Worm (Caenorhabditis elegans) whole organism, L3 larva: Measurements from ENCODE around the gene tmem-135.

Source experiments
- R02D3.7 ChIP-seq: fragments of 150-350 bp; optimal IDR thresholded peaks from 2 replicates; lab custom pipeline; 2014; ENCODE audit warnings: missing biosample characterization, missing genetic modification characterization
- ZK546.5 ChIP-seq: sonication (generic microtip); optimal IDR thresholded peaks from 2 replicates; lab custom pipeline; 2017; ENCODE audit warnings: missing biosample characterization, missing genetic modification characterization
- aly-2 ChIP-seq: fragments of 150-350 bp; optimal IDR thresholded peaks from 2 replicates; lab custom pipeline; 2014; ENCODE audit warnings: missing biosample characterization, missing genetic modification characterization
- ama-1 ChIP-seq: fragments of 150-350 bp; optimal IDR thresholded peaks from 2 replicates; lab custom pipeline; 2018
- ceh-16 ChIP-seq: sonication (generic microtip); optimal IDR thresholded peaks from 2 replicates; lab custom pipeline; 2017; ENCODE audit warnings: missing biosample characterization, missing genetic modification characterization
- ceh-28 ChIP-seq: fragments of 150-350 bp; optimal IDR thresholded peaks from 2 replicates; lab custom pipeline; 2014; ENCODE audit warnings: missing biosample characterization, missing genetic modification reagents, missing genetic modification characterization
- ceh-82 ChIP-seq: fragments of 150-350 bp; optimal IDR thresholded peaks from 2 replicates; lab custom pipeline; 2014; ENCODE audit warnings: missing biosample characterization, missing genetic modification characterization
- ceh-9 ChIP-seq: sonication (generic microtip); optimal IDR thresholded peaks from 2 replicates; lab custom pipeline; 2018; ENCODE audit warnings: missing biosample characterization, missing genetic modification characterization
- daf-12 ChIP-seq: fragments of 150-350 bp; optimal IDR thresholded peaks from 2 replicates; lab custom pipeline; 2014; ENCODE audit warnings: missing biosample characterization, missing genetic modification reagents, missing genetic modification characterization
- egl-27 ChIP-seq: sonication (generic microtip); optimal IDR thresholded peaks from 4 replicates; lab custom pipeline; 2017; ENCODE audit warnings: missing biosample characterization, missing genetic modification reagents, missing genetic modification characterization
- egl-5 ChIP-seq: fragments of 150-350 bp; optimal IDR thresholded peaks from 2 replicates; lab custom pipeline; 2017; ENCODE audit warnings: missing biosample characterization, missing genetic modification reagents, missing genetic modification characterization, inconsistent platforms
- elt-1 ChIP-seq: fragments of 150-350 bp; optimal IDR thresholded peaks from 2 replicates; lab custom pipeline; 2014; ENCODE audit warnings: missing biosample characterization, missing genetic modification characterization
- elt-2 ChIP-seq: sonication (generic microtip); optimal IDR thresholded peaks from 2 replicates; lab custom pipeline; 2016; ENCODE audit warnings: missing genetic modification reagents, mild to moderate bottlenecking, missing genetic modification characterization, missing compliant biosample characterization
- elt-3 ChIP-seq, 3 experiments: fragments of 150-350 bp in 1 of 3; sonication (generic microtip) in 2 of 3; optimal IDR thresholded peaks; 2 replicates in 2 of 3; 4 replicates in 1 of 3; lab custom pipeline; 2014 to 2017; ENCODE audit warnings: missing biosample characterization in 3 of 3, missing genetic modification characterization in 3 of 3
- eor-1 ChIP-seq, 2 experiments: fragments of 150-350 bp; optimal IDR thresholded peaks; 2 replicates each; lab custom pipeline; 2014 to 2018; ENCODE audit warnings: missing biosample characterization in 2 of 2, missing genetic modification characterization in 2 of 2
- fkh-10 ChIP-seq: sonication (generic microtip); optimal IDR thresholded peaks from 2 replicates; lab custom pipeline; 2017; ENCODE audit warnings: missing biosample characterization, missing genetic modification reagents, missing genetic modification characterization
- fkh-2 ChIP-seq: fragments of 150-350 bp; optimal IDR thresholded peaks from 2 replicates; lab custom pipeline; 2014; ENCODE audit warnings: missing biosample characterization, missing genetic modification reagents, missing genetic modification characterization
- fos-1 ChIP-seq: fragments of 150-350 bp; optimal IDR thresholded peaks from 2 replicates; lab custom pipeline; 2014; ENCODE audit warnings: missing biosample characterization, missing genetic modification characterization
- hmg-11 ChIP-seq: sonication (generic microtip); optimal IDR thresholded peaks from 2 replicates; lab custom pipeline; 2016; ENCODE audit warnings: missing genetic modification characterization, missing compliant biosample characterization
- jun-1 ChIP-seq: fragments of 150-350 bp; optimal IDR thresholded peaks from 2 replicates; lab custom pipeline; 2014; ENCODE audit warnings: missing biosample characterization, missing genetic modification reagents, missing genetic modification characterization
- lin-15B ChIP-seq: fragments of 150-350 bp; optimal IDR thresholded peaks from 2 replicates; lab custom pipeline; 2014; ENCODE audit warnings: missing biosample characterization, missing genetic modification characterization
- lin-39 ChIP-seq: fragments of 150-350 bp; optimal IDR thresholded peaks from 2 replicates; lab custom pipeline; 2018; ENCODE audit warnings: missing biosample characterization, missing genetic modification reagents, missing genetic modification characterization
- lsy-12 ChIP-seq: sonication (generic microtip); optimal IDR thresholded peaks from 2 replicates; lab custom pipeline; 2016; ENCODE audit warnings: mild to moderate bottlenecking, missing genetic modification characterization, missing compliant biosample characterization
- mdl-1 ChIP-seq: fragments of 150-350 bp; optimal IDR thresholded peaks from 2 replicates; lab custom pipeline; 2014; ENCODE audit warnings: missing biosample characterization, missing genetic modification characterization
- mml-1 ChIP-seq: fragments of 150-350 bp; sonication (generic microtip); optimal IDR thresholded peaks from 3 replicates; lab custom pipeline; 2014; ENCODE audit warnings: missing biosample characterization, missing genetic modification characterization
- nfya-1 ChIP-seq: sonication (generic microtip); optimal IDR thresholded peaks from 2 replicates; lab custom pipeline; 2017; ENCODE audit warnings: missing genetic modification characterization, mild to moderate bottlenecking, missing compliant biosample characterization, antibody characterized with exemption, moderate library complexity; ENCODE audit not compliant: insufficient read depth
- nhr-11 ChIP-seq: fragments of 150-350 bp; optimal IDR thresholded peaks from 2 replicates; lab custom pipeline; 2014; ENCODE audit warnings: missing biosample characterization, missing genetic modification characterization
- nhr-12 ChIP-seq: fragments of 150-350 bp; optimal IDR thresholded peaks from 2 replicates; lab custom pipeline; 2014; ENCODE audit warnings: missing biosample characterization, missing genetic modification characterization
- nhr-23 ChIP-seq: fragments of 150-350 bp; optimal IDR thresholded peaks from 2 replicates; lab custom pipeline; 2014; ENCODE audit warnings: missing biosample characterization, missing genetic modification reagents, missing genetic modification characterization
- nhr-237 ChIP-seq: fragments of 150-350 bp; optimal IDR thresholded peaks from 2 replicates; lab custom pipeline; 2014; ENCODE audit warnings: missing biosample characterization, missing genetic modification characterization
- nhr-25 ChIP-seq: sonication (generic microtip); optimal IDR thresholded peaks from 2 replicates; lab custom pipeline; 2017; ENCODE audit warnings: missing biosample characterization, missing genetic modification characterization
- nhr-28 ChIP-seq: fragments of 150-350 bp; optimal IDR thresholded peaks from 2 replicates; lab custom pipeline; 2014; ENCODE audit warnings: missing biosample characterization, missing genetic modification characterization
- nhr-43 ChIP-seq: sonication (generic microtip); optimal IDR thresholded peaks from 2 replicates; lab custom pipeline; 2016; ENCODE audit warnings: mild to moderate bottlenecking, missing genetic modification characterization, missing compliant biosample characterization; ENCODE audit not compliant: poor library complexity, severe bottlenecking
- nhr-67 ChIP-seq: fragments of 150-350 bp; optimal IDR thresholded peaks from 2 replicates; lab custom pipeline; 2014; ENCODE audit warnings: missing biosample characterization, missing genetic modification characterization
- nhr-76 ChIP-seq: fragments of 150-350 bp; sonication (generic microtip); optimal IDR thresholded peaks from 5 replicates; lab custom pipeline; 2014; ENCODE audit warnings: missing biosample characterization, missing genetic modification characterization
- nhr-77 ChIP-seq: fragments of 150-350 bp; optimal IDR thresholded peaks from 2 replicates; lab custom pipeline; 2014; ENCODE audit warnings: missing biosample characterization, missing genetic modification characterization
- pha-4 ChIP-seq: fragments of 150-350 bp; optimal IDR thresholded peaks from 2 replicates; lab custom pipeline; 2014; ENCODE audit warnings: missing biosample characterization, missing genetic modification reagents, missing genetic modification characterization
- pqm-1 ChIP-seq: fragments of 150-350 bp; optimal IDR thresholded peaks from 2 replicates; lab custom pipeline; 2017; ENCODE audit warnings: missing biosample characterization, missing genetic modification characterization, inconsistent platforms
- sea-2 ChIP-seq: fragments of 150-350 bp; sonication (generic microtip); optimal IDR thresholded peaks from 4 replicates; lab custom pipeline; 2014; ENCODE audit warnings: missing biosample characterization, missing genetic modification reagents, missing genetic modification characterization
- skn-1 ChIP-seq: fragments of 150-350 bp; optimal IDR thresholded peaks from 2 replicates; lab custom pipeline; 2014; ENCODE audit warnings: missing biosample characterization, missing genetic modification characterization
- snpc-4 ChIP-seq: fragments of 150-350 bp; optimal IDR thresholded peaks from 2 replicates; lab custom pipeline; 2014; ENCODE audit warnings: missing biosample characterization, missing genetic modification characterization
- tbx-2 ChIP-seq: sonication (generic microtip); optimal IDR thresholded peaks from 2 replicates; lab custom pipeline; 2016; ENCODE audit warnings: mild to moderate bottlenecking, missing genetic modification characterization, missing compliant biosample characterization
- unc-39 ChIP-seq: sonication (generic microtip); optimal IDR thresholded peaks from 4 replicates; lab custom pipeline; 2017; ENCODE audit warnings: missing biosample characterization, missing genetic modification characterization
- unc-62 ChIP-seq: fragments of 150-350 bp; sonication (generic microtip); optimal IDR thresholded peaks from 4 replicates; lab custom pipeline; 2014; ENCODE audit warnings: missing biosample characterization, missing genetic modification reagents, missing genetic modification characterization
- zag-1 ChIP-seq: fragments of 150-350 bp; optimal IDR thresholded peaks from 2 replicates; lab custom pipeline; 2014; ENCODE audit warnings: missing biosample characterization, missing genetic modification characterization
- ztf-11 ChIP-seq: fragments of 150-350 bp; optimal IDR thresholded peaks from 2 replicates; lab custom pipeline; 2014; ENCODE audit warnings: missing biosample characterization, missing genetic modification characterization
- ztf-4 ChIP-seq: fragments of 150-350 bp; optimal IDR thresholded peaks from 2 replicates; lab custom pipeline; 2014; ENCODE audit warnings: missing biosample characterization, missing genetic modification characterization

tmem-135 gene

ce11 chrX:4711698-4712329 is 38.3 kb downstream of the tmem-135 start, which contains the start of the genes dnj-14 and glit-1:
dnj-14 (minus strand) TSS chrX:4711748.
glit-1 (plus strand) TSS chrX:4712279.
- TF ChIP-seq R02D3.7 (tag; lab: Kevin White, UChicago) (peak; percentile 49), nhr-25 (tag; lab: Kevin White, UChicago) (peak; percentile 96), nhr-67 (tag; lab: Kevin White, UChicago) (no peak), nhr-11 (peak; percentile 38), nhr-23 (tag; lab: Kevin White, UChicago) (peak; percentile 91), egl-27 (tag; lab: Kevin White, UChicago) (peak; percentile 43), zag-1 (tag; lab: Kevin White, UChicago) (no peak), lin-39 (tag; lab: Kevin White, UChicago) (peak; percentile 99), egl-5 (tag; lab: Kevin White, UChicago) (peak; percentile 96), daf-12 (tag; lab: Kevin White, UChicago) (no peak), mml-1 (tag; lab: Kevin White, UChicago) (no peak), eor-1 (tag; optimal IDR thresholded peaks at IDR 0.05; lab: Kevin White, UChicago) (no peak), lin-15B (peak; percentile 97), elt-2 (peak; percentile 91), nfya-1 (tag; lab: Kevin White, UChicago) (peak; percentile 97), ceh-28 (peak; percentile 75), nhr-237 (tag; lab: Kevin White, UChicago) (no peak), unc-39 (tag; lab: Kevin White, UChicago) (no peak), ceh-82 (tag; lab: Kevin White, UChicago) (peak; percentile 59), ceh-16 (tag; lab: Kevin White, UChicago) (no peak), tbx-2 (tag; lab: Kevin White, UChicago) (peak; percentile 19), nhr-77 (no peak), hmg-11 (tag; lab: Kevin White, UChicago) (peak; percentile 98), fkh-10 (peak; percentile 23), snpc-4 (tag; lab: Kevin White, UChicago) (peak; percentile 78), lsy-12 (tag; lab: Kevin White, UChicago) (peak; percentile 81), sea-2 (GFP tag; lab: Kevin White, UChicago) (no peak), unc-62 (GFP tag; lab: Kevin White, UChicago) (peak; percentile 27), mdl-1 (tag; lab: Kevin White, UChicago) (peak; percentile 25), fkh-2 (no peak), nhr-12 (tag; lab: Kevin White, UChicago) (no peak), elt-1 (tag; lab: Kevin White, UChicago) (peak; percentile 19), skn-1 (tag; lab: Kevin White, UChicago) (peak; percentile 78), aly-2 (tag; lab: Kevin White, UChicago) (no peak), ama-1 (lab: Kevin White, UChicago) (peak; percentile 28), ZK546.5 (tag; lab: Kevin White, UChicago) (no peak), pqm-1 (tag; lab: Kevin White, UChicago) (peak; percentile 69), ztf-4 (tag; lab: Kevin White, UChicago) (peak; percentile 61), jun-1 (tag; lab: Kevin White, UChicago) (peak; percentile 92), nhr-76 (no peak), ztf-11 (tag; lab: Kevin White, UChicago) (no peak), pha-4 (tag; lab: Kevin White, UChicago) (peak; percentile 100), nhr-28 (tag; lab: Kevin White, UChicago) (no peak), ceh-9 (no peak), fos-1 (tag; lab: Kevin White, UChicago) (peak; percentile 81), elt-3 (tag; optimal IDR thresholded peaks at IDR 0.05; lab: Kevin White, UChicago) (peak in 1 of 3 experiments; percentile 35), nhr-43 (tag; lab: Kevin White, UChicago) (peak; percentile 77)
